Fruit fly (Drosophila melanogaster) ovary, adult (tissue): ENCODE results near the gene Cpr72Eb.

Experiments used
- CG17801 ChIP-seq: fragments of 200-800 bp; optimal IDR thresholded peaks from 2 replicates; lab custom pipeline; 2019; ENCODE audit warnings: missing biosample characterization, mild to moderate bottlenecking, missing genetic modification characterization, moderate library complexity; ENCODE audit not compliant: partially characterized antibody

The Cpr72Eb gene

DNA sequence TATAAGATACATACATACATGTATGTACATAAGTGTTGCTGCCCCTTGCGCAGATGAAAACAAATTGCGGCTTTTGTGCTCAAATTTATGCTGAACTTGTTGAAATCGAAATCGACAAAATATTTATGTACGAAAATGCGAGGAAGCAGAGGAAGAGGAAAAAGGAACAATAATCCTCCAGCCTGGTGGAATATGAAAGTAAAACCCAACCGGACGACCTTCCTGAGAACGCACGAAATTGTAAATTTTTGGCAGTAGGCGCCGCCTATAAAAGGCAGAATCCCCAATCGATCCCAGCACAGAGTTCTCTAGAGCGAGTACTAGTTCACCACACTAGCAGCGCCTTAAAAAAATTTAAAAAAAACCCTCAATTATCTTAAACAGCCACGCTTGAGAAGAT is at the start of gene Cpr72Eb:
Cpr72Eb (plus strand) TSS at position 301 of the 400 bp plus-strand sequence.
- no peak for TF ChIP-seq CG17801 (GFP tag; lab: Kevin White, UChicago)

DNA sequence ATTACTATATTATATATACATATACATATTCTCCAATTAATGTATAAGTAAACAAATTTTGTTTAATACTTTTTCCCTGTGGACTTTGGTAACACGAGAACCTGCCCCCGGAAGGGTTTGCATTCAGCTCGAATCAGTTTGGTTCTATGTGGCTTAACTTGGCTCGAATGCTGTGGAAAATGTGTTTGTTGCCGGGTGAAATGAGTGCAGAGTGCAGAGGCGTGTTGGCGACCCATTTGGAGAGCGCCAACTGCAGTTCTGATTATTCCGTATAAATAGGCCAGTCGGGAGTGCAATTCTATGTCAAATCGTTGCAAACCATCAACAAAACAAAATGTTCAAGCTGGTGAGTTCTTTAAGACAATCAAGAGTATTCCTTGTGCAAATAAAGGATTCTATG is 47.0 kb upstream of the Cpr72Eb start, which contains the start of gene Nplp3:
Nplp3 (plus strand) TSS at position 301 of the 400 bp plus-strand sequence.
- no peak for TF ChIP-seq CG17801 (GFP tag; lab: Kevin White, UChicago)

DNA sequence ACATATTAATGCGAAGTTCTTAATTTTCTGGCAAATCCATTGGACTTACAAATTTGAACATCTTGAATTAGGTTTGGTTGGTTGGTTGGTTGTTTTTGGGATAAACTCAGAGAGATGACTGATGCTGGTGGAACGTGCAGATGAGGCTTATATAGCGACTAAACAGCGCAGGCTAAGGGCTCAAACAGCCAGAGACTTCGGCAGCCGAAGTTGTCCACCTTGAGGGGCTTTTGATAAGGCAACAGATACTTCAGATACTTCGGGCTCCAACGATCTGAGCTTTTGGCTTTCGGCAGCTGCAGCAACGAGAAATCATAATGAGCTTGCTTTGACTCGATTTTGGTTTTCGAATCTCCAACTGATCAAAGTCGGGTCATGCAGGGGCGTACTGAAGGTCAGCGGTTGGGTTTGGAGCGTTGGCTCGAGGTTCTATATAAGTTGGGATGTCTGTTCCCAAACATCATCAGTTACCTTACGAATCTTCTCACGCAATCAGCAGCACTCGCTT is 45.2 kb upstream of the Cpr72Eb start, which contains the start of the genes CG13041 and CG13060:
CG13041 (minus strand) TSS at position 128 of the 508 bp plus-strand sequence.
CG13060 (plus strand) TSS at position 458 of the 508 bp plus-strand sequence.
- no peak for TF ChIP-seq CG17801 (GFP tag; lab: Kevin White, UChicago)

DNA sequence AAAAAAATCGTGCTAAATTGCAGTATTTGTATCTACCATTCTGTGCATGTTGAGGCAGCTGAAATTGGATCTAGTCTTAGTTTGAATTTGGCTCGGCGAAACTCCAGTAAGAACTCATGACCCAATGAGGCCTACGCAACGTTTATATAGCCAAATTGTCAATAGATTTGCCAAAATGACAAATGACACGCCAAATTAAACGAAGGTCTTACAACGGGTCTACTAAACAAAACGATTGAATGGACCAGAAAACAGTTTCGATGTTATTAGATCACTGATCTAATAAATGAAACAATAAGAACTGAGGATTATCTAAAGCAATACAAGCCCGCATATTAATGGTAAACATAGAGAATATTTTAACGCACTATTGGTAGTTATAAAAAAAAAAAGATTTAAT is 43.5 kb upstream of the Cpr72Eb start, which contains the start of gene CG42718:
CG42718 (minus strand) TSS at position 101 of the 400 bp plus-strand sequence.
- no peak for TF ChIP-seq CG17801 (GFP tag; lab: Kevin White, UChicago)

DNA sequence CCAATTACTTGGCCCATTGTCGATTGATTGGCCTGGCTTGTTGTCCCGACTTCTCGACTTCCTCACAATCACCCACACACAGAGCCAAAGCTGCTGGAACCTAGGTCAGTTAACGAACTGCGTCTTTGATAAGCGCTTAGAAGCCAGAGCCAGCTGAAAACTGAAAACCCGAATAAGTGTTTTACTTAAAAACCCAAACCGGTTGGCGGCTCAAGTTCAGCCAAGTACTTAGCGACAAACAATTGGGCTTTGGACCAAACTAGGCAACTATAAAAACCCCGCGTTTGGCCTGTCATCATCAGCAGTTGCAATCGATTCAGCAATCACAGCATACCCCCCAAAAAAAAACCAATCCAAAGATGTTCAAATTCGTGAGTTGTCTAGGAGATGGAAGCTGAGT is 41.3 kb upstream of the Cpr72Eb start, which contains the start of gene CG13059:
CG13059 (plus strand) TSS at position 301 of the 400 bp plus-strand sequence.
- no peak for TF ChIP-seq CG17801 (GFP tag; lab: Kevin White, UChicago)

DNA sequence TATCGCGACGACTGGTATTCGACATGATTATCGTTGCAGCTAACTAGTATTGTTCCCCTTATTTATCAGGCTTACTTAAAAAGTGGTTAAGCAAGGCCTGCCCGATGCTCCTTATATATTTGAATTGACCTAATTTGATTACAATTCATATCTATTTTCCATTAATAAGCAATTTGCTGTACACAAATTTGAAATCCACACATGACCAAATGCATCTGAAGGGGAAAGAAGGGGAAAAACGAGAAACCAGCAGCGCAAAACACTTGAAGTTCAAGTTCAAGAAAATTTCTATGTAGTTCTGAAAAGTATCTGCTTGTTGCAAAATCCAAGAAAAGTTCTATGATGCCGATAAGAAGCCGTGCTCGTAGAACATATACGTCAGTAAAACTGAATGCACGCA is 38.0 kb upstream of the Cpr72Eb start, which contains the start of the genes CG13040 and CG13039:
CG13040 (minus strand) TSS at position 101 of the 400 bp plus-strand sequence.
CG13039 (minus strand) TSS at position 106 of the 400 bp plus-strand sequence.
- no peak for TF ChIP-seq CG17801 (GFP tag; lab: Kevin White, UChicago)

DNA sequence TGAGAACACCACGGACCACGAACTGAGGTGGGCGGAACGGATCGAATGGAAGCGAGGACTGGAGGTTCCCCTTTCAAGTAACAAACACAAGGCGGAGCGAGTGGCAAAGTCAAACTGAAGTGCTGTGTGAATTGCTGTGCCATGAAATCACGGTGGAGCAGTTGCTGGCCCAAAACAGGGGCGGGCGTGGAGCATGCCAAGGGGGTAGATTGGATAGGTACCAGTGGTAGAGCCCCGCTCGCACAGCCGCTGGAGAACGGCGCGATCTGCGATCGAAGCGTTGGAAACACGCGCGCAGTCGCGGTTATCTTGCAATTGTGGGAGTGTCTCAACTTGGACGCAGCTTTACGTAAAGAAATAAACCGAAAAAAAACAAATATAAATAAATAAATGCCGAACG is 36.9 kb upstream of the Cpr72Eb start, which contains the start of gene CG13038:
CG13038 (minus strand) TSS at position 118 of the 400 bp plus-strand sequence.
- no peak for TF ChIP-seq CG17801 (GFP tag; lab: Kevin White, UChicago)

DNA sequence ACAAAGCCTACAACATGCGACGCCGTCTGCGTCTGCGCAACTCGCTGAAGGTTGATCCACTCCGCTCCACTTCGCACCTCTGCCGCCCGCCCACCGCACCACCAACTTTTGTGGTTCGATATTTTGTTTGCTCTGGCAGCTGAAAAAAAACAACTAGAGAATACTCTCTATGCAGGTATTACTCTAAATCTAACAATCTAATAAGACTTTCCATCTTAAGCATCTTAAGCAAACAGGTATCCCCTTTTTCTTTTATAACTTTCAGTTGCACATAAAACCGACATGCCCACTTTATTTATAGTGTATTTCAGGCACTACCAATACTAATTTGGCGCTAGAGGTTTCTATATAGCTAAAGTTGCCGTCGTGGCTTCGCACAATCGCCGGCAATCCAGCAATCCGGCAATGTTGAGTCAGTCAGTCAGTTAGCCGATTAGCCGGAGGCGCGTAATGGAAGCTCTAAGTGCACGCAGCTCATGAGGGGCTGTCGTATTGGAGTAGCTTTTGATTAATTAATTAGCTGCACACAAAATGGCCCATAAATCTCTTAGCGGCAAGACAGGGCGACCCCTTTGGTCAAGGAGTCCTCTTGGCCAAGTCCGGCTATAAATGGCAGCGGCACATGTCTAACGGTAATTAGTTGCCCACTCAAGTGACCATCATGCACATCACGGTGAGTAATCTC is 36.4 kb upstream of the Cpr72Eb start, which contains the start of gene CG13058:
CG13058 (plus strand) TSS at position 635 of the 685 bp plus-strand sequence.
- TF ChIP-seq CG17801 (GFP tag; lab: Kevin White, UChicago): no peak

DNA sequence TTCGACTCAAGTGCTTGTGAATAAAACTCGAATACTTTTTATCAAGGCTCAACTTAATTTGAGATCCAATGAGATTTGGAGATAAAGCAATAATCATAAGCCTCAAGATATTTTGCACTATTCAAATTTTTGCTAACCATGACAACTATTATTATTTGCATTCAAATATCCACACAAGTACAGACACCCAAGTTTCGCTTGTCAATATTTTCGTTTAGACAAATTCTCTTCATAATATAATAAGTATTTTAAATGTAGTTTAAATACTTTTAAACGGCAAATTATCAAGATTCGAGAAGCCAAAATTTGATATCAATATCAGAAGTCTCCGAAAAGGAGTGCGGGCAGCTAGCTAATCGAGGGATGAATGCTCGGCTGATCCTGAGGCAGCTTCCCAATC is 35.2 kb upstream of the Cpr72Eb start, which contains the start of gene CG33061:
CG33061 (plus strand) TSS at position 301 of the 400 bp plus-strand sequence.
- TF ChIP-seq CG17801 (GFP tag; lab: Kevin White, UChicago): no peak

DNA sequence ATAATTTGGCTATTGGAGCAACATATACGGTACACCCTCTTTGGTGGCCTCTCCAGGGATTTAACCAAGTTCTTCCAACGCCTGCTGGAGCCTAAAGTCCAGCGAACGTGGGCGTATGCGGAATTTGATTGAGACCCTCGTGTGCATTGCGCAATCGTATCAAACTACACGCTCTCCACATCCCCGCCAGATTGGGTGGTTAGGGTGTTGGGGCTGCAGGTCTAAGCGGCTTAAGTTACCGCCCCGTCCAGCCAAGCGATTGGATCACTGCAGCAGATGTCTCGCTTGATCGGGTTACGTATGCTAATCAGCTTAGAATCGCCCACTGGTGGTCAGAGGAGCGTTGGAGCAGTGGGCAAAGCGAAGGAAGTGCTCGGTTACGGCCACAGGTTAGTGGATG is 34.0 kb upstream of the Cpr72Eb start, which contains the start of gene CG33060:
CG33060 (plus strand) TSS at position 301 of the 400 bp plus-strand sequence.
- no peak for TF ChIP-seq CG17801 (GFP tag; lab: Kevin White, UChicago)

DNA sequence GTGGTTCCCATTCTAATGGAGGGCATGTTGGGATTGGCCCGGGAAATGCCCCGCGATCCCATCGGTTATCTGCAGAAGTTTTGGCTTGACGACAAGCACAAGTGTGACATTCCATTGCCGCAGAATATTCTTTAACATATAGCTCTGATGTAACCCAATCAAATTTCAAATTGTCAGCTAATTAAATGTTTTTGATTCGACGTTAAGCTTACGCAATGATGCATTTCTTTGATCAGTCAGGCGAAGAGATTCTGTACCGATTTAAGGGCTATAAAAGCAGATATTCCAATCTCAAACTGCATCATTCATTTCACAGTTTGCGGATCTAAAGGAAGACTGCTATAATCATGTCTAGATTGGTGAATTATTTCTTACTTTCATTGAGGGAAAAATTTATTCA is 33.1 kb upstream of the Cpr72Eb start, which contains the start of gene retinin:
retinin (plus strand) TSS at position 301 of the 400 bp plus-strand sequence.
- TF ChIP-seq CG17801 (GFP tag; lab: Kevin White, UChicago): no peak

DNA sequence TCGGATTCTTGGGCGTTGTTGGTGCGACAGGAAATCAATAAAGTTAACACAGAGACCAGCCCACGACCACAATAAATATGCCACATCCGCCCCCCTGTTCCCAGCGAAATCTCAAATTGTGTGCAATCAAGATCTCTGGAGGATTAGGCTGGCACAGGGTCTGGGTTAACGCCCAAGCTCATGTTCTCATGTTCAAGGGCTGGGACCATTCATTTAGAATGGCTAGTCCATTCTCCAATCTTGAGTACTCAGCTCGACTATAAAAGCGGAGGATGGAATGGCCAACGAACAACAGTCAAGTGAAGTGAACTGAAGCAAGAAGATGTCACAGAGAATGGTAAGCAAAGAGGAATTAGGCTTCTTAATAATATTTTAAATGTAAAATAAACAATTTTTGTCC is 31.7 kb upstream of the Cpr72Eb start, which contains the start of gene CG13056:
CG13056 (plus strand) TSS at position 301 of the 400 bp plus-strand sequence.
- TF ChIP-seq CG17801 (GFP tag; lab: Kevin White, UChicago): no peak

DNA sequence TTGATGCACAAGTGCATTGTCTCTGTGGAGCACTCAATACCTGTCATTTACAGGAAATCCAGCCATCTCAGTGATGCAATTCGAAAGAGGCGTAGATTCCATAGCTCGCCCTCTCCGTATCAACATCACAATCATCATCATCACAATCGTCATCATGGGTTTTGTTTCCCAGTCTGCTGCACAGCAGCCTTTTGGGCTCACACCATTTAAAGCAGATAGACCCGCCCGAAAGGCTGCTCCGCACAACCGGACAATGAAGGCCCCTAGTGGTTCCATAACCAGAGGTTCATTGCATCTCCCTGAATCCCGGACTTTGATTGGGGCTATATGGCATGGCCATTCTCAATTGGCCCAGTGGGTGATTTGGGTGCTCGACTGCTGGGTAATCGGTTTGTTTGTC is 29.8 kb upstream of the Cpr72Eb start:
- no peak for TF ChIP-seq CG17801 (GFP tag; lab: Kevin White, UChicago)

DNA sequence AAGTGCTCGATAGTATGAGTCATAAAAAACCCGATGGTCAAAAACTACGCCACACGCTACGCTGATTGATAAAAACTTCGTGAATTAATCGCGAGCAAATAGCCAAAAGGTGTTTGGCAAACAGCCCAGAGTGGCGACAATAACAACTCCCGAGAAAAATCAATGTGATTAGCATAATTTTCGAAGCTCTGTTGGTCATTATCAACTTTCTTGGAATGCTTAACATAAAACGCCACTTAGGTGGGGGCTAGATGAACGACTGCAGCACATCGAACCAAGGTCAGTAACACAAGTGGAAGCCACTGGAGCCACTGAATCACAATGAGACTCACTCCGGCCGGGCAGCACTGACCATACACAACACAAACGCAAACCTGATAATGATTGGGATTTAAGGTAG is 27.0 kb upstream of the Cpr72Eb start:
- TF ChIP-seq CG17801 (GFP tag; lab: Kevin White, UChicago): no peak

DNA sequence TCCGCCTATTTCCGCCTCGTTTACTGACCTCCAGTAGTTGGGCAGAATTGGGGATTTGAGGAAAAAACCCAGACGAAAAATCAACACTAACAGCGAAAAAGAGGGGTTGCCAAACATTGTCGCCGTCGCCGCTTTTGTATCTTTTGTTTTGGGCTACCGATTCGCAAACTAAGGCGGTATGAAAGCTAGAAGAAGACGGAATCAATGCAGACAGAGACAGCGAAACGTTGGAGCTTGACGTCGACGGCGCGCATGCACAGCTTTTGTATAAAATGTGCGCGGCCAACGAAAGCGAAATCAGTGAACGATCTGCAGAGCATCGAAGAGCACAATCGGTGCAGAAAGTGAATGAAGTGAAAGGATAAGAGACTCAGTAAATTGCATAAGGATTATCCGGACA is 26.0 kb upstream of the Cpr72Eb start, which contains the start of gene CG4998:
CG4998 (plus strand) TSS at position 301 of the 400 bp plus-strand sequence.
- no peak for TF ChIP-seq CG17801 (GFP tag; lab: Kevin White, UChicago)
